Fruit fly (Drosophila melanogaster) whole organism, adult: ENCODE measurements around the gene RpS28b.
A peak's percentile ranks its signal among the peaks of the same experiment; 100 is the strongest.

Source experiments
- CG11617 ChIP-seq: fragments of 200-800 bp; sonication (Bioruptor generic); optimal IDR thresholded peaks from 2 replicates; lab custom pipeline; 2017; ENCODE audit warnings: mild to moderate bottlenecking, missing biosample characterization, missing genetic modification reagents, missing genetic modification characterization
- CG12768 ChIP-seq: fragments of 200-800 bp; sonication (Bioruptor generic); optimal IDR thresholded peaks from 2 replicates; lab custom pipeline; 2017; ENCODE audit warnings: missing biosample characterization, missing genetic modification characterization, mild to moderate bottlenecking, moderate library complexity, missing genetic modification reagents
- CG14711 ChIP-seq: fragments of 200-800 bp; sonication (Bioruptor generic); optimal IDR thresholded peaks from 2 replicates; lab custom pipeline; 2018; ENCODE audit warnings: missing biosample characterization, mild to moderate bottlenecking, missing genetic modification characterization, moderate library complexity
- CG1620 ChIP-seq: fragments of 200-800 bp; sonication (Bioruptor generic); optimal IDR thresholded peaks from 2 replicates; lab custom pipeline; 2016; ENCODE audit warnings: missing biosample characterization, missing genetic modification characterization
- CG33017 ChIP-seq: fragments of 200-800 bp; sonication (Bioruptor generic); optimal IDR thresholded peaks from 2 replicates; lab custom pipeline; 2018; ENCODE audit warnings: missing biosample characterization, mild to moderate bottlenecking, missing genetic modification characterization, moderate library complexity
- CG5204 ChIP-seq: fragments of 200-800 bp; sonication (Bioruptor generic); optimal IDR thresholded peaks from 2 replicates; lab custom pipeline; 2016; ENCODE audit warnings: missing biosample characterization, missing genetic modification characterization
- CG7045 ChIP-seq: fragments of 200-800 bp; sonication (Bioruptor generic); optimal IDR thresholded peaks from 2 replicates; lab custom pipeline; 2017; ENCODE audit warnings: missing biosample characterization, mild to moderate bottlenecking, missing genetic modification characterization
- CG7101 ChIP-seq: fragments of 200-800 bp; sonication (Bioruptor generic); optimal IDR thresholded peaks from 2 replicates; lab custom pipeline; 2018; ENCODE audit warnings: missing biosample characterization, mild to moderate bottlenecking, missing genetic modification characterization, moderate library complexity
- Clk ChIP-seq: fragments of 200-800 bp; sonication (Bioruptor generic); optimal IDR thresholded peaks from 2 replicates; lab custom pipeline; 2017; ENCODE audit warnings: missing biosample characterization, missing genetic modification characterization
- Crg-1 ChIP-seq: fragments of 200-800 bp; sonication (Bioruptor generic); optimal IDR thresholded peaks from 2 replicates; lab custom pipeline; 2016; ENCODE audit warnings: missing biosample characterization, missing genetic modification characterization
- Hr96 ChIP-seq: fragments of 200-800 bp; sonication (Bioruptor generic); optimal IDR thresholded peaks from 2 replicates; lab custom pipeline; 2016; ENCODE audit warnings: missing biosample characterization, missing genetic modification characterization
- Mnt ChIP-seq: fragments of 200-800 bp; sonication (Bioruptor generic); optimal IDR thresholded peaks from 2 replicates; lab custom pipeline; 2016; ENCODE audit warnings: missing biosample characterization, mild to moderate bottlenecking, missing genetic modification characterization
- bab1 ChIP-seq: fragments of 200-800 bp; sonication (Bioruptor generic); optimal IDR thresholded peaks from 3 replicates; lab custom pipeline; 2019; ENCODE audit warnings: missing biosample characterization, mild to moderate bottlenecking, missing genetic modification characterization, moderate library complexity
- cic ChIP-seq: fragments of 200-800 bp; sonication (Bioruptor generic); optimal IDR thresholded peaks from 2 replicates; lab custom pipeline; 2017; ENCODE audit warnings: missing biosample characterization, mild to moderate bottlenecking, missing genetic modification characterization, moderate library complexity
- cnc ChIP-seq, 2 experiments: fragments of >200 bp; optimal IDR thresholded peaks; 2 replicates each; lab custom pipeline; 2017
- kay ChIP-seq: fragments of 200-800 bp; sonication (Bioruptor generic); peaks from one replicate; lab custom pipeline; 2016; ENCODE audit warnings: missing biosample characterization, missing genetic modification characterization, borderline replicate concordance
- ovo ChIP-seq: fragments of 200-800 bp; sonication (Bioruptor generic); optimal IDR thresholded peaks from 2 replicates; lab custom pipeline; 2016; ENCODE audit warnings: missing biosample characterization, missing genetic modification characterization
- pad ChIP-seq: fragments of 200-800 bp; sonication (Bioruptor generic); optimal IDR thresholded peaks from 3 replicates; lab custom pipeline; 2017; ENCODE audit warnings: missing biosample characterization, missing genetic modification characterization, mild to moderate bottlenecking, moderate library complexity, missing genetic modification reagents
- tj ChIP-seq: fragments of 200-800 bp; sonication (Bioruptor generic); optimal IDR thresholded peaks from 3 replicates; lab custom pipeline; 2017; ENCODE audit warnings: missing biosample characterization, mild to moderate bottlenecking, missing genetic modification characterization, moderate library complexity
- toe ChIP-seq: fragments of 200-800 bp; sonication (Bioruptor generic); optimal IDR thresholded peaks from 2 replicates; lab custom pipeline; 2016; ENCODE audit warnings: missing biosample characterization, missing genetic modification characterization

Gene RpS28b

dm6 chrX:9599158-9600082, 45.0 kb downstream of the RpS28b start:
- peak; percentile 96 for TF ChIP-seq ovo (GFP tag; lab: Kevin White, UChicago)
- TF ChIP-seq CG1620 = no peak
- TF ChIP-seq Mnt (GFP tag; lab: Kevin White, UChicago) = peak; percentile 44
- TF ChIP-seq cnc (optimal IDR thresholded peaks at IDR 0.05; lab: Kevin White, UChicago) = no peak

- TF ChIP-seq CG11617 (GFP tag; lab: Kevin White, UChicago) (peak; percentile 47), pad (no peak), kay (GFP tag; lab: Kevin White, UChicago) (no peak), CG7045 (GFP tag; lab: Kevin White, UChicago) (peak; percentile 61), CG5204 (no peak), cnc (optimal IDR thresholded peaks at IDR 0.05; lab: Kevin White, UChicago) (no peak), CG14711 (tag; lab: Kevin White, UChicago) (peak; percentile 49), tj (GFP tag; lab: Kevin White, UChicago) (peak; percentile 27), CG7101 (peak; percentile 39), toe (peak; percentile 22), Mnt (GFP tag; lab: Kevin White, UChicago) (peak; percentile 80), CG12768 (GFP tag; lab: Kevin White, UChicago) (peak; percentile 8), Clk (no peak), CG33017 (peak; percentile 31), ovo (GFP tag; lab: Kevin White, UChicago) (no peak)
Observed at dm6 chrX:9600083-9600817, 45.8 kb downstream of the RpS28b start.

dm6 chrX:9600818-9601732, 46.7 kb downstream of the RpS28b start, which contains the start of gene Gga:
Gga (plus strand) TSS chrX:9601030.
- TF ChIP-seq cnc (optimal IDR thresholded peaks at IDR 0.05; lab: Kevin White, UChicago) = no peak
- no peak for TF ChIP-seq Hr96 (GFP tag; lab: Kevin White, UChicago)
- TF ChIP-seq CG7045 (GFP tag; lab: Kevin White, UChicago) = no peak
- peak; percentile 92 for TF ChIP-seq ovo (GFP tag; lab: Kevin White, UChicago)
- TF ChIP-seq Mnt (GFP tag; lab: Kevin White, UChicago) = peak; percentile 7
- TF ChIP-seq toe = no peak
- peak; percentile 19 for TF ChIP-seq CG7101
- peak; percentile 1 for TF ChIP-seq Crg-1
- TF ChIP-seq CG33017 = no peak
- no peak for TF ChIP-seq CG5204
- TF ChIP-seq CG11617 (GFP tag; lab: Kevin White, UChicago) = peak; percentile 4
- TF ChIP-seq tj (GFP tag; lab: Kevin White, UChicago) = no peak
- TF ChIP-seq CG12768 (GFP tag; lab: Kevin White, UChicago) = no peak
- no peak for TF ChIP-seq CG14711 (tag; lab: Kevin White, UChicago)
- no peak for TF ChIP-seq cic
- peak; percentile 21 for TF ChIP-seq CG1620
- peak; percentile 42 for TF ChIP-seq bab1 (GFP tag; lab: Kevin White, UChicago)
- TF ChIP-seq pad = peak; percentile 62
- TF ChIP-seq kay (GFP tag; lab: Kevin White, UChicago) = no peak
- no peak for TF ChIP-seq Clk
